Worm (Caenorhabditis elegans) whole organism, L2 larva: ENCODE results near the gene K01D12.1.

Source experiments
- F13H6.1 ChIP-seq: sonication (generic microtip); optimal IDR thresholded peaks from 2 replicates; lab custom pipeline; 2016; ENCODE audit warnings: missing genetic modification characterization, missing compliant biosample characterization
- R02D3.7 ChIP-seq: fragments of 150-350 bp; optimal IDR thresholded peaks from 2 replicates; lab custom pipeline; 2014; ENCODE audit warnings: missing biosample characterization, missing genetic modification characterization
- Y55F3AM.14 ChIP-seq: fragments of 200-800 bp; sonication (Bioruptor generic); optimal IDR thresholded peaks from 2 replicates; lab custom pipeline; 2018; ENCODE audit warnings: mild to moderate bottlenecking, missing genetic modification characterization, missing compliant biosample characterization
- ZK546.5 ChIP-seq: sonication (generic microtip); optimal IDR thresholded peaks from 2 replicates; lab custom pipeline; 2017; ENCODE audit warnings: missing biosample characterization, missing genetic modification characterization
- alr-1 ChIP-seq: fragments of 150-350 bp; optimal IDR thresholded peaks from 2 replicates; lab custom pipeline; 2014; ENCODE audit warnings: missing biosample characterization, missing genetic modification characterization
- aly-2 ChIP-seq: fragments of 150-350 bp; optimal IDR thresholded peaks from 2 replicates; lab custom pipeline; 2014; ENCODE audit warnings: missing biosample characterization, missing genetic modification characterization
- ama-1 ChIP-seq: fragments of 150-350 bp; optimal IDR thresholded peaks from 2 replicates; lab custom pipeline; 2018; ENCODE audit warnings: inconsistent platforms
- ceh-16 ChIP-seq: fragments of 150-350 bp; optimal IDR thresholded peaks from 2 replicates; lab custom pipeline; 2014; ENCODE audit warnings: missing biosample characterization, missing genetic modification characterization
- ceh-82 ChIP-seq: fragments of 150-350 bp; optimal IDR thresholded peaks from 2 replicates; lab custom pipeline; 2014; ENCODE audit warnings: missing biosample characterization, missing genetic modification characterization
- crh-2 ChIP-seq: sonication (generic microtip); optimal IDR thresholded peaks from 2 replicates; lab custom pipeline; 2017; ENCODE audit warnings: missing biosample characterization, missing genetic modification characterization
- egl-27 ChIP-seq: sonication (generic microtip); optimal IDR thresholded peaks from 3 replicates; lab custom pipeline; 2017; ENCODE audit warnings: missing biosample characterization, missing genetic modification reagents, missing genetic modification characterization
- elt-1 ChIP-seq: fragments of 150-350 bp; optimal IDR thresholded peaks from 2 replicates; lab custom pipeline; 2014; ENCODE audit warnings: missing biosample characterization, missing genetic modification characterization
- elt-3 ChIP-seq: sonication (generic microtip); optimal IDR thresholded peaks from 2 replicates; lab custom pipeline; 2017; ENCODE audit warnings: missing biosample characterization, missing genetic modification characterization
- fos-1 ChIP-seq: fragments of 150-350 bp; optimal IDR thresholded peaks from 2 replicates; lab custom pipeline; 2014; ENCODE audit warnings: missing biosample characterization, missing genetic modification characterization
- lin-11 ChIP-seq: fragments of 150-350 bp; sonication (generic microtip); optimal IDR thresholded peaks from 2 replicates; lab custom pipeline; 2014; ENCODE audit warnings: missing biosample characterization, missing genetic modification characterization, inconsistent platforms, mixed read lengths
- lin-13 ChIP-seq: fragments of 150-350 bp; optimal IDR thresholded peaks from 2 replicates; lab custom pipeline; 2014; ENCODE audit warnings: missing biosample characterization, missing genetic modification reagents, missing genetic modification characterization
- lin-39 ChIP-seq: fragments of 150-350 bp; optimal IDR thresholded peaks from 2 replicates; lab custom pipeline; 2014; ENCODE audit warnings: missing biosample characterization, missing genetic modification reagents, missing genetic modification characterization
- lsy-2 ChIP-seq, 2 experiments: fragments of 150-350 bp in 1 of 2; sonication (generic microtip) in 1 of 2; optimal IDR thresholded peaks; 2 replicates each; lab custom pipeline; 2014 to 2017; ENCODE audit warnings: missing biosample characterization in 2 of 2, missing genetic modification characterization in 2 of 2
- mab-5 ChIP-seq: fragments of 150-350 bp; optimal IDR thresholded peaks from 2 replicates; lab custom pipeline; 2014; ENCODE audit warnings: missing biosample characterization, missing genetic modification characterization
- mbf-1 ChIP-seq: sonication (generic microtip); optimal IDR thresholded peaks from 2 replicates; lab custom pipeline; 2017; ENCODE audit warnings: missing biosample characterization, missing genetic modification characterization
- mdl-1 ChIP-seq, 2 experiments: fragments of 150-350 bp in 1 of 2; sonication (generic microtip) in 1 of 2; optimal IDR thresholded peaks; 2 replicates each; lab custom pipeline; 2017; ENCODE audit warnings: missing biosample characterization in 2 of 2, missing genetic modification characterization in 2 of 2
- nhr-10 ChIP-seq: sonication (generic microtip); optimal IDR thresholded peaks from 2 replicates; lab custom pipeline; 2017; ENCODE audit warnings: missing biosample characterization, missing genetic modification characterization
- nhr-129 ChIP-seq: fragments of 150-350 bp; optimal IDR thresholded peaks from 2 replicates; lab custom pipeline; 2014; ENCODE audit warnings: missing biosample characterization, missing genetic modification characterization
- nhr-21 ChIP-seq: fragments of 150-350 bp; optimal IDR thresholded peaks from 2 replicates; lab custom pipeline; 2014; ENCODE audit warnings: missing biosample characterization, missing genetic modification characterization
- nhr-237 ChIP-seq: fragments of 150-350 bp; optimal IDR thresholded peaks from 2 replicates; lab custom pipeline; 2014; ENCODE audit warnings: missing biosample characterization, missing genetic modification characterization
- nhr-6 ChIP-seq: fragments of 150-350 bp; optimal IDR thresholded peaks from 2 replicates; lab custom pipeline; 2014; ENCODE audit warnings: missing biosample characterization, missing genetic modification characterization
- nhr-77 ChIP-seq: fragments of 150-350 bp; optimal IDR thresholded peaks from 2 replicates; lab custom pipeline; 2014; ENCODE audit warnings: missing biosample characterization, missing genetic modification characterization
- sem-4 ChIP-seq: fragments of 150-350 bp; optimal IDR thresholded peaks from 2 replicates; lab custom pipeline; 2014; ENCODE audit warnings: missing biosample characterization, missing genetic modification reagents, missing genetic modification characterization
- skn-1 ChIP-seq: sonication (generic microtip); optimal IDR thresholded peaks from 2 replicates; lab custom pipeline; 2017; ENCODE audit warnings: missing biosample characterization, missing genetic modification characterization
- sma-3 ChIP-seq: sonication (generic microtip); optimal IDR thresholded peaks from 2 replicates; lab custom pipeline; 2016; ENCODE audit warnings: missing genetic modification reagents, missing genetic modification characterization, missing compliant biosample characterization
- snpc-4 ChIP-seq: fragments of 150-350 bp; optimal IDR thresholded peaks from 2 replicates; lab custom pipeline; 2014; ENCODE audit warnings: missing biosample characterization, missing genetic modification characterization
- unc-39 ChIP-seq: fragments of 150-350 bp; optimal IDR thresholded peaks from 2 replicates; lab custom pipeline; 2014; ENCODE audit warnings: missing biosample characterization, missing genetic modification characterization
- unc-55 ChIP-seq: fragments of 150-350 bp; sonication (generic microtip); optimal IDR thresholded peaks from 3 replicates; lab custom pipeline; 2014; ENCODE audit warnings: missing biosample characterization, missing genetic modification reagents, missing genetic modification characterization
- unc-62 ChIP-seq: fragments of 150-350 bp; optimal IDR thresholded peaks from 2 replicates; lab custom pipeline; 2014; ENCODE audit warnings: missing biosample characterization, missing genetic modification reagents, missing genetic modification characterization
- zag-1 ChIP-seq: fragments of 150-350 bp; optimal IDR thresholded peaks from 2 replicates; lab custom pipeline; 2014; ENCODE audit warnings: missing biosample characterization, missing genetic modification characterization
- ztf-11 ChIP-seq: sonication (generic microtip); optimal IDR thresholded peaks from 2 replicates; lab custom pipeline; 2017; ENCODE audit warnings: missing biosample characterization, missing genetic modification characterization
- ztf-4 ChIP-seq: fragments of 150-350 bp; optimal IDR thresholded peaks from 2 replicates; lab custom pipeline; 2014; ENCODE audit warnings: missing biosample characterization, missing genetic modification characterization

The K01D12.1 gene

ce11 chrV:12400677-12401236 is 23.4 kb downstream of the K01D12.1 start, which contains the start of the genes K01D12.20 and miga-1 (continued):
- TF ChIP-seq ama-1 (no peak), sem-4 (tag; lab: Kevin White, UChicago) (peak; percentile 12), unc-55 (GFP tag; lab: Kevin White, UChicago) (peak; percentile 54), F13H6.1 (no peak), alr-1 (tag; lab: Kevin White, UChicago) (no peak), ztf-4 (tag; lab: Kevin White, UChicago) (no peak), R02D3.7 (tag; lab: Kevin White, UChicago) (peak; percentile 89), mab-5 (tag; lab: Kevin White, UChicago) (no peak), snpc-4 (tag; lab: Kevin White, UChicago) (no peak), fos-1 (tag; lab: Kevin White, UChicago) (no peak), Y55F3AM.14 (GFP tag; lab: Kevin White, UChicago) (no peak), nhr-77 (no peak), lin-11 (tag; lab: Kevin White, UChicago) (no peak)
- TF ChIP-seq, all 48 proteins: peak for 8

- TF ChIP-seq unc-39 (tag; lab: Kevin White, UChicago) (no peak), lin-11 (tag; lab: Kevin White, UChicago) (no peak), lin-13 (no peak), F13H6.1 (no peak), unc-62 (GFP tag; lab: Kevin White, UChicago) (no peak), fos-1 (tag; lab: Kevin White, UChicago) (no peak), sma-3 (no peak), mdl-1 (tag; optimal IDR thresholded peaks at IDR 0.05; lab: Kevin White, UChicago) (no peak), egl-27 (tag; lab: Kevin White, UChicago) (no peak), mbf-1 (tag; lab: Kevin White, UChicago) (no peak)
These were observed 24.0 kb downstream of the K01D12.1 start, which contains the start of gene K01D12.7 for ce11 chrV:12401383-12401782. K01D12.7 (minus strand) TSS chrV:12401483.

ce11 chrV:12402355-12402754 is 25.0 kb downstream of the K01D12.1 start, which contains the start of gene K01D12.8:
K01D12.8 (plus strand) TSS chrV:12402655.
- no peak for TF ChIP-seq R02D3.7 (tag; lab: Kevin White, UChicago)
- TF ChIP-seq unc-39 (tag; lab: Kevin White, UChicago), result no peak
- no peak for TF ChIP-seq unc-55 (GFP tag; lab: Kevin White, UChicago)
- no peak for TF ChIP-seq nhr-129 (tag; lab: Kevin White, UChicago)
- TF ChIP-seq ztf-11 (tag; lab: Kevin White, UChicago), result no peak
- no peak for TF ChIP-seq lin-39
- TF ChIP-seq ztf-4 (tag; lab: Kevin White, UChicago), result no peak
- no peak for TF ChIP-seq crh-2 (tag; lab: Kevin White, UChicago)
- TF ChIP-seq ceh-82, result no peak

- TF ChIP-seq skn-1 (tag; lab: Kevin White, UChicago) (no peak), unc-62 (GFP tag; lab: Kevin White, UChicago) (no peak), sma-3 (no peak), aly-2 (tag; lab: Kevin White, UChicago) (no peak), ZK546.5 (tag; lab: Kevin White, UChicago) (no peak), elt-3 (tag; lab: Kevin White, UChicago) (no peak), zag-1 (tag; lab: Kevin White, UChicago) (no peak), nhr-237 (no peak), Y55F3AM.14 (GFP tag; lab: Kevin White, UChicago) (no peak)
These were observed 27.2 kb downstream of the K01D12.1 start, which contains the start of gene K01D12.9 for ce11 chrV:12404544-12404943. K01D12.9 (minus strand) TSS chrV:12404644.

ce11 chrV:12405929-12406328 is 28.6 kb downstream of the K01D12.1 start, which contains the start of gene K01D12.10:
K01D12.10 (plus strand) TSS chrV:12406229.
- TF ChIP-seq unc-62 (GFP tag; lab: Kevin White, UChicago), result no peak
- no peak for TF ChIP-seq lsy-2 (tag; optimal IDR thresholded peaks at IDR 0.05; lab: Kevin White, UChicago)
- TF ChIP-seq R02D3.7 (tag; lab: Kevin White, UChicago), result no peak
- no peak for TF ChIP-seq elt-1 (tag; lab: Kevin White, UChicago)
- no peak for TF ChIP-seq alr-1 (tag; lab: Kevin White, UChicago)
- no peak for TF ChIP-seq nhr-10 (tag; lab: Kevin White, UChicago)
- TF ChIP-seq ceh-16 (tag; lab: Kevin White, UChicago), result no peak
- no peak for TF ChIP-seq nhr-6
- no peak for TF ChIP-seq nhr-21 (tag; lab: Kevin White, UChicago)
- no peak for TF ChIP-seq mab-5 (tag; lab: Kevin White, UChicago)
- TF ChIP-seq ztf-11 (tag; lab: Kevin White, UChicago), result no peak
- TF ChIP-seq F13H6.1, result no peak
